Worm (Caenorhabditis elegans): ENCODE data around the gene xdh-1.

xdh-1 gene

ce11 chrIV:14371639-14372038 is 41.1 kb downstream of the xdh-1 start:
- 0 out of 2 replicates have a peak, but pooled peaks have one; percentile 17 for TF ChIP-seq klf-2 (GFP tag; conservative IDR thresholded peaks at IDR 0.05)
- TF ChIP-seq ref-1 (GFP tag; conservative IDR thresholded peaks at IDR 0.05) = no peak

ce11 chrIV:14365837-14366378 is 46.8 kb downstream of the xdh-1 start:
- no peak for TF ChIP-seq tab-1 (GFP tag; IDR thresholded peaks at IDR 0.05)
- TF ChIP-seq ref-1 (GFP tag; conservative IDR thresholded peaks at IDR 0.05) = no peak
- TF ChIP-seq klf-2 (GFP tag; conservative IDR thresholded peaks at IDR 0.05) = no peak
- TF ChIP-seq cog-1 (tag; optimal IDR thresholded peaks at IDR 0.05) = no peak
- TF ChIP-seq ztf-29 (GFP tag; IDR thresholded peaks at IDR 0.05) = no peak
- no peak for TF ChIP-seq med-1 (GFP tag; optimal IDR thresholded peaks at IDR 0.05; ENCODE audit: insufficient read depth)
- TF ChIP-seq ztf-23 (GFP tag; IDR thresholded peaks at IDR 0.05) = no peak
- no peak for TF ChIP-seq T22C8.4 (GFP tag; IDR thresholded peaks at IDR 0.05)
- TF ChIP-seq flt-1 (GFP tag; IDR thresholded peaks at IDR 0.05) = no peak

DNA sequence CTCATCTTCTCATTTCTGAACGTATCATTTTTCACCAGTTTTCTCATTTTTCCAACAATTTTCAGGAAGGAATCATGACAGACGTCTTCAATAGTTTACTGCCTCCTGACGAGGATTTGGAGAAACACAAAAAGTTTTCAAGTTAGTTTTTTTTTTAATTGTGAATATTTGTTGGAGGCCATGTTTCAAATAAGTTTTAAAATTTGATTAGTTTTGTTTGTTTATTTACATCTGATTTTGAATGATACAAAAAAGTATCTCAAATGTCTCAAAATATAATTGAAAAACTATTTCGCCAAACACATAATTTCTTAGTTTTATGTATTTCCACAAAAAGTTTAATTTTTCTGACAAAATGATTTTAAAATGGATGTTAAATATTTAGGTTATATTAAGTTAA is 51.5 kb downstream of the xdh-1 start, which contains the start of gene ssu-2:
TSS of gene ssu-2 (plus strand) at position 59 of the 400 bp plus-strand sequence.
- TF ChIP-seq ztf-23 (GFP tag; IDR thresholded peaks at IDR 0.05) = no peak
- no peak for TF ChIP-seq flt-1 (GFP tag; IDR thresholded peaks at IDR 0.05)
- TF ChIP-seq med-1 (GFP tag; optimal IDR thresholded peaks at IDR 0.05; ENCODE audit: insufficient read depth) = no peak
- TF ChIP-seq ref-1 (GFP tag; conservative IDR thresholded peaks at IDR 0.05) = no peak
- TF ChIP-seq cog-1 (tag; optimal IDR thresholded peaks at IDR 0.05) = no peak
- no peak for TF ChIP-seq klf-2 (GFP tag; conservative IDR thresholded peaks at IDR 0.05)
- no peak for TF ChIP-seq tab-1 (GFP tag; IDR thresholded peaks at IDR 0.05)
- TF ChIP-seq T22C8.4 (GFP tag; IDR thresholded peaks at IDR 0.05) = no peak
- TF ChIP-seq ztf-29 (GFP tag; IDR thresholded peaks at IDR 0.05) = no peak

ce11 chrIV:14356120-14356519 is 56.6 kb downstream of the xdh-1 start:
- no peak for TF ChIP-seq T22C8.4 (GFP tag; IDR thresholded peaks at IDR 0.05)
- TF ChIP-seq ztf-29 (GFP tag; IDR thresholded peaks at IDR 0.05) = no peak
- peak; percentile 56 for TF ChIP-seq cog-1 (tag; optimal IDR thresholded peaks at IDR 0.05)
